Fruit fly (Drosophila melanogaster): ENCODE measurements around the gene CG1924.

Gene CG1924

DNA sequence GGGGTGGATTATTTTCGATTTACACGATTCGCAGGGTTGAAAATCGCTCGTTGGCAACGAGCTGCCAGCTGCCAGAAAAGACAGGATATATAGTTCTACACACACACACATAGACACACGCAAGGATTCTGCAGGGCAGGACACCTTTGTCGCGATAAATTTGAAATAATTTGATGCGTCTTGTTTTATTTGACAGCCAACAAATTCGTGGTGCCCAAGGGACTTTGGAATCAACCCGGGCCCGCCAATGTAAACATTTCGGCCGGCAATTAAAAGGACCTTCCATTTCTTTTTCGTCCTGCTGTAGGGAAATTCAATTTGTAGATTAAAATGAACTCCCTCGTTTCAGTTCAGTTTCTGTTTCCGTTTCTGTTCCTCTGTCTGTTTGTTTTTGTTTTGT is 34.3 kb upstream of the CG1924 start:
- TF ChIP-seq Mnt (GFP tag; optimal IDR thresholded peaks at IDR 0.05): no peak
- TF ChIP-seq CG33017 (tag; optimal IDR thresholded peaks at IDR 0.05): no peak
- no peak for TF ChIP-seq cic (GFP tag; optimal IDR thresholded peaks at IDR 0.05)
- no peak for TF ChIP-seq CG12768 (GFP tag; optimal IDR thresholded peaks at IDR 0.05)
- TF ChIP-seq tj (GFP tag; optimal IDR thresholded peaks at IDR 0.05): no peak
- no peak for TF ChIP-seq Crg-1 (GFP tag; optimal IDR thresholded peaks at IDR 0.05)
- TF ChIP-seq CG11617 (GFP tag; optimal IDR thresholded peaks at IDR 0.05): no peak
- no peak for TF ChIP-seq pad (GFP tag; optimal IDR thresholded peaks at IDR 0.05)
- no peak for TF ChIP-seq CG7045 (GFP tag; optimal IDR thresholded peaks at IDR 0.05)
- no peak for TF ChIP-seq CG14711 (tag; optimal IDR thresholded peaks at IDR 0.05)
- no peak for TF ChIP-seq Hr96 (GFP tag; optimal IDR thresholded peaks at IDR 0.05)
- TF ChIP-seq CG5204 (GFP tag; optimal IDR thresholded peaks at IDR 0.05): no peak
- TF ChIP-seq toe (GFP tag; optimal IDR thresholded peaks at IDR 0.05): no peak
- no peak for TF ChIP-seq ovo (GFP tag; optimal IDR thresholded peaks at IDR 0.05)
- no peak for TF ChIP-seq cnc (optimal IDR thresholded peaks at IDR 0.05)
- TF ChIP-seq kay (GFP tag; ENCODE audit: borderline replicate concordance): no peak
- TF ChIP-seq bab1 (GFP tag; optimal IDR thresholded peaks at IDR 0.05): no peak
- no peak for TF ChIP-seq CG7101 (tag; optimal IDR thresholded peaks at IDR 0.05)
- TF ChIP-seq Clk (GFP tag; optimal IDR thresholded peaks at IDR 0.05): no peak

DNA sequence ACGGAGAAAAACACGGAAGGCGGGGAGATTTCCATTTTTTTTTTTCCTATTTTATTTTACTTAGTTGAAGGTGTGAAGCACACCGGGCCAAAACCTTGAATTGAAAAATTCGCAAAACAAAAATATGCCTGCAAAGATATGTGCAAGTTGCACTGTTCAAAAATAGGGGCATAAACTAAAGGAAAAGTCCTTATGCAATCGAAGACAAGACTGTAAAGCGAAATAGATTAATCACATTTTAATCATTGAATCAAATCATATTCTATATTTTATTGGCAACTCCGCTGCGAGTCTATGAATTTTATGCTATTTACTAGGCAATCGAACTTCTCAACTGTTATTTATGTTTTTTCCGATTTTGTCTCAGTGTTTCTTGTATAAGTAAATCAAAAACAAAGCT is 29.2 kb upstream of the CG1924 start:
- no peak for TF ChIP-seq kay (GFP tag; ENCODE audit: borderline replicate concordance)
- TF ChIP-seq CG11617 (GFP tag; optimal IDR thresholded peaks at IDR 0.05): no peak
- no peak for TF ChIP-seq Crg-1 (GFP tag; optimal IDR thresholded peaks at IDR 0.05)
- TF ChIP-seq CG7045 (GFP tag; optimal IDR thresholded peaks at IDR 0.05): no peak
- TF ChIP-seq CG5204 (GFP tag; optimal IDR thresholded peaks at IDR 0.05): no peak
- TF ChIP-seq tj (GFP tag; optimal IDR thresholded peaks at IDR 0.05): no peak
- no peak for TF ChIP-seq CG12768 (GFP tag; optimal IDR thresholded peaks at IDR 0.05)
- no peak for TF ChIP-seq CG1620 (GFP tag; optimal IDR thresholded peaks at IDR 0.05)
- no peak for TF ChIP-seq CG14711 (tag; optimal IDR thresholded peaks at IDR 0.05)
- TF ChIP-seq CG33017 (tag; optimal IDR thresholded peaks at IDR 0.05): no peak
- no peak for TF ChIP-seq Clk (GFP tag; optimal IDR thresholded peaks at IDR 0.05)
- no peak for TF ChIP-seq bab1 (GFP tag; optimal IDR thresholded peaks at IDR 0.05)
- TF ChIP-seq Mnt (GFP tag; optimal IDR thresholded peaks at IDR 0.05): no peak
- no peak for TF ChIP-seq Hr96 (GFP tag; optimal IDR thresholded peaks at IDR 0.05)
- TF ChIP-seq cic (GFP tag; optimal IDR thresholded peaks at IDR 0.05): no peak
- TF ChIP-seq pad (GFP tag; optimal IDR thresholded peaks at IDR 0.05): no peak

DNA sequence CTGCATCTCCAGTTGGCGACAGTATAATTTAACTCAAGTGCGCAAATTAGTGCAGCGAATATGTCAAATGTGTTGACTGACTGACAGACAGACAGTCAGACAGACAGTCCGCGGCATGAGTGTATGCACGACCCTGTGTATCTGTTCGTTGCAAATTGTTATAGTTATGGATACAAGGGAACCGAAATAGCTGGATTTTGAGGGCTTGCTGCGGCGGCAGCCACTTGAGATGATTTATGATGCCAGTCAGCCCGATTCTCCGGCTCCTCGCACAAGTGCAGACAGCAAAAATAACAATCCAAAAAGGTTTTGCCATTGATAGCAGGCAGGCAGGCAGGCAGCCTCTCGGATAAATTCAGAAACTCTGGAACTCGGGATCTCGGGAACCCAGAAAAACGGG is 28.7 kb upstream of the CG1924 start:
- TF ChIP-seq cic (GFP tag; optimal IDR thresholded peaks at IDR 0.05) (no peak), Clk (GFP tag; optimal IDR thresholded peaks at IDR 0.05) (no peak), pad (GFP tag; optimal IDR thresholded peaks at IDR 0.05) (no peak), cnc (optimal IDR thresholded peaks at IDR 0.05) (no peak), CG7101 (tag; optimal IDR thresholded peaks at IDR 0.05) (no peak), kay (GFP tag; ENCODE audit: borderline replicate concordance) (no peak)

dm6 chrX:12206226-12206625 is 27.8 kb upstream of the CG1924 start:
- TF ChIP-seq pad (GFP tag; optimal IDR thresholded peaks at IDR 0.05) (no peak), CG5204 (GFP tag; optimal IDR thresholded peaks at IDR 0.05) (no peak), CG7045 (GFP tag; optimal IDR thresholded peaks at IDR 0.05) (no peak), toe (GFP tag; optimal IDR thresholded peaks at IDR 0.05) (no peak), cnc (optimal IDR thresholded peaks at IDR 0.05) (no peak), Hr96 (GFP tag; optimal IDR thresholded peaks at IDR 0.05) (no peak), Clk (GFP tag; optimal IDR thresholded peaks at IDR 0.05) (no peak), ovo (GFP tag; optimal IDR thresholded peaks at IDR 0.05) (no peak), Mnt (GFP tag; optimal IDR thresholded peaks at IDR 0.05) (no peak), tj (GFP tag; optimal IDR thresholded peaks at IDR 0.05) (no peak), CG14711 (tag; optimal IDR thresholded peaks at IDR 0.05) (no peak), kay (GFP tag; ENCODE audit: borderline replicate concordance) (no peak), CG11617 (GFP tag; optimal IDR thresholded peaks at IDR 0.05) (no peak), CG33017 (tag; optimal IDR thresholded peaks at IDR 0.05) (no peak), CG12768 (GFP tag; optimal IDR thresholded peaks at IDR 0.05) (no peak), Crg-1 (GFP tag; optimal IDR thresholded peaks at IDR 0.05) (no peak), CG7101 (tag; optimal IDR thresholded peaks at IDR 0.05) (no peak), bab1 (GFP tag; optimal IDR thresholded peaks at IDR 0.05) (no peak)

dm6 chrX:12203555-12203955 is 25.1 kb upstream of the CG1924 start:
- TF ChIP-seq ovo (GFP tag; optimal IDR thresholded peaks at IDR 0.05): no peak
- no peak for TF ChIP-seq CG5204 (GFP tag; optimal IDR thresholded peaks at IDR 0.05)
- TF ChIP-seq tj (GFP tag; optimal IDR thresholded peaks at IDR 0.05): peak; percentile 10
- TF ChIP-seq Clk (GFP tag; optimal IDR thresholded peaks at IDR 0.05): no peak
- TF ChIP-seq bab1 (GFP tag; optimal IDR thresholded peaks at IDR 0.05): peak; percentile 45
- TF ChIP-seq kay (GFP tag; ENCODE audit: borderline replicate concordance): no peak
- TF ChIP-seq cnc (optimal IDR thresholded peaks at IDR 0.05): no peak
- no peak for TF ChIP-seq pad (GFP tag; optimal IDR thresholded peaks at IDR 0.05)
- no peak for TF ChIP-seq cic (GFP tag; optimal IDR thresholded peaks at IDR 0.05)
- no peak for TF ChIP-seq Hr96 (GFP tag; optimal IDR thresholded peaks at IDR 0.05)
- no peak for TF ChIP-seq Mnt (GFP tag; optimal IDR thresholded peaks at IDR 0.05)
- no peak for TF ChIP-seq CG14711 (tag; optimal IDR thresholded peaks at IDR 0.05)
- no peak for TF ChIP-seq CG7045 (GFP tag; optimal IDR thresholded peaks at IDR 0.05)
- TF ChIP-seq Crg-1 (GFP tag; optimal IDR thresholded peaks at IDR 0.05): no peak
- TF ChIP-seq CG12768 (GFP tag; optimal IDR thresholded peaks at IDR 0.05): no peak

DNA sequence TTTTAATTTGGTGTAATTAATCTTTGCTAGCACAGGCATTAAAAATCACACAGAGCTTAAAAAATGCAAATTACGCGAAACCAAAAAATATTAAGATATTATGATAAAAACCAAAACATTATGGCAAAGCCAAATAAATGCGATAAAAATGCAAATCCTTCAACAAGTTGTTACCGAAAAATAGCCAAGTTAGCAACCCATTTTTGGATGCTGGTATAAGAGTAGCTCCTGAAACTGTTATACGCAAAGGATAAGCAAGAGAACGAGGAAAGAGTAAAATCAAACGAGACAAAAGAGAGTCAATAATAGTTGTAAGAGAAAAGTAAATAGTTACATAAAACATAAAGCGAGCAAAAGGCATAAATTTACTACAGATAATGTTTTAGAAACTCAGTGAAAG is 24.3 kb upstream of the CG1924 start:
- TF ChIP-seq Crg-1 (GFP tag; optimal IDR thresholded peaks at IDR 0.05) (no peak), bab1 (GFP tag; optimal IDR thresholded peaks at IDR 0.05) (no peak), pad (GFP tag; optimal IDR thresholded peaks at IDR 0.05) (no peak)
